Fruit fly (Drosophila melanogaster): ENCODE data around the gene atk.

atk gene

dm6 chr3L:20441632-20442469 is 22.8 kb downstream of the atk start, which contains the start of gene CG5910 (continued):
- TF ChIP-seq dmrt11E (tag; optimal IDR thresholded peaks at IDR 0.05): peak; percentile 91
- TF ChIP-seq zen2 (GFP tag; IDR thresholded peaks at IDR 0.05; ENCODE audit: partially characterized antibody): no peak
- TF ChIP-seq Ssrp (tag; optimal IDR thresholded peaks at IDR 0.05): peak; percentile 92
- peak; percentile 64 for TF ChIP-seq YL-1 (GFP tag; optimal IDR thresholded peaks at IDR 0.05)
- TF ChIP-seq exex (tag; optimal IDR thresholded peaks at IDR 0.05): peak; percentile 63
- TF ChIP-seq schlank (tag; optimal IDR thresholded peaks at IDR 0.05): peak; percentile 32
- TF ChIP-seq ato (GFP tag; IDR thresholded peaks at IDR 0.05; ENCODE audit: partially characterized antibody): no peak
- peak; percentile 70 for TF ChIP-seq Usf (GFP tag; optimal IDR thresholded peaks at IDR 0.05)
- TF ChIP-seq CG16813 (GFP tag; IDR thresholded peaks at IDR 0.05; ENCODE audit: partially characterized antibody): no peak
- TF ChIP-seq CG17802 (tag; optimal IDR thresholded peaks at IDR 0.05): peak; percentile 35
- peak; percentile 67; the same call in 1 of the 2 replicates for TF ChIP-seq CG14667 (GFP tag; IDR thresholded peaks at IDR 0.05)
- TF ChIP-seq Atf3 (GFP tag; optimal IDR thresholded peaks at IDR 0.05): peak; percentile 1
- no peak for TF ChIP-seq emc (GFP tag; optimal IDR thresholded peaks at IDR 0.05)
- peak; percentile 78 for TF ChIP-seq Atf6 (GFP tag; IDR thresholded peaks at IDR 0.05)
- TF ChIP-seq Dp (GFP tag; optimal IDR thresholded peaks at IDR 0.05): no peak
- no peak for TF ChIP-seq Drgx (GFP tag; IDR thresholded peaks at IDR 0.05)
- peak; percentile 56 for TF ChIP-seq CG12769 (tag; optimal IDR thresholded peaks at IDR 0.05)
- peak; percentile 48 for TF ChIP-seq Bteb2 (GFP tag; optimal IDR thresholded peaks at IDR 0.05)
- peak; percentile 76 for TF ChIP-seq CG15514 (GFP tag; optimal IDR thresholded peaks at IDR 0.05)
- TF ChIP-seq gem (tag; optimal IDR thresholded peaks at IDR 0.05): peak; percentile 96
- TF ChIP-seq yki (optimal IDR thresholded peaks at IDR 0.05): no peak
- peak; percentile 87 for TF ChIP-seq vvl (GFP tag; IDR thresholded peaks at IDR 0.05)
- peak; percentile 75 for TF ChIP-seq Ada2b (GFP tag; IDR thresholded peaks at IDR 0.05)
- TF ChIP-seq CG7357 (GFP tag; IDR thresholded peaks at IDR 0.05): peak; percentile 83
- TF ChIP-seq CG15479 (GFP tag; optimal IDR thresholded peaks at IDR 0.05): no peak
- TF ChIP-seq HLH4C (GFP tag; IDR thresholded peaks at IDR 0.05; ENCODE audit: partially characterized antibody): no peak
- TF ChIP-seq pfk (GFP tag; optimal IDR thresholded peaks at IDR 0.05): no peak
- TF ChIP-seq seq (GFP tag; IDR thresholded peaks at IDR 0.05): peak; percentile 79
- peak; percentile 72 for TF ChIP-seq CG2120 (GFP tag; optimal IDR thresholded peaks at IDR 0.05)
- TF ChIP-seq CG8089 (GFP tag; optimal IDR thresholded peaks at IDR 0.05): peak; percentile 2
- peak; percentile 61 for TF ChIP-seq abd-A (tag; optimal IDR thresholded peaks at IDR 0.05)
- TF ChIP-seq Camta (GFP tag; optimal IDR thresholded peaks at IDR 0.05): no peak
- peak; percentile 14 for TF ChIP-seq tx (GFP tag; optimal IDR thresholded peaks at IDR 0.05)
- peak; percentile 93 for TF ChIP-seq CG18619 (GFP tag; optimal IDR thresholded peaks at IDR 0.05)
- TF ChIP-seq hkb (optimal IDR thresholded peaks at IDR 0.05): no peak
- TF ChIP-seq hkb (GFP tag; IDR thresholded peaks at IDR 0.05): peak; percentile 84
- no peak for TF ChIP-seq jumu (GFP tag; optimal IDR thresholded peaks at IDR 0.05)
- peak; percentile 70 for TF ChIP-seq CG11247 (GFP tag; IDR thresholded peaks at IDR 0.05)
- TF ChIP-seq ERR (GFP tag; optimal IDR thresholded peaks at IDR 0.05): no peak
- no peak for TF ChIP-seq hbn (GFP tag; IDR thresholded peaks at IDR 0.05; ENCODE audit: partially characterized antibody)
- no peak for TF ChIP-seq nerfin-2 (GFP tag; IDR thresholded peaks at IDR 0.05; ENCODE audit: partially characterized antibody)
- peak; percentile 84 for TF ChIP-seq lmd (GFP tag; IDR thresholded peaks at IDR 0.05)
- peak; percentile 95 for TF ChIP-seq CG18262 (tag; optimal IDR thresholded peaks at IDR 0.05)
- peak; percentile 88 for TF ChIP-seq CG13775 (GFP tag; optimal IDR thresholded peaks at IDR 0.05)
- peak; percentile 68; the same call in 1 of the 2 replicates for TF ChIP-seq ro (GFP tag; IDR thresholded peaks at IDR 0.05)
- no peak for TF ChIP-seq fd102C (GFP tag; optimal IDR thresholded peaks at IDR 0.05)
- TF ChIP-seq TFAM (GFP tag; optimal IDR thresholded peaks at IDR 0.05): no peak
- peak in 1 of 3 experiments; percentile 7 for TF ChIP-seq Stat92E (GFP tag; optimal IDR thresholded peaks at IDR 0.05)
- TF ChIP-seq CG1792 (GFP tag; optimal IDR thresholded peaks at IDR 0.05): no peak
